Worm (Caenorhabditis elegans) whole organism, L2 larva: ENCODE results near the gene R02D5.3.

Source experiments
- R02D3.7 ChIP-seq: fragments of 150-350 bp; optimal IDR thresholded peaks from 2 replicates; lab custom pipeline; 2014; ENCODE audit warnings: missing biosample characterization, missing genetic modification characterization
- fos-1 ChIP-seq: fragments of 150-350 bp; optimal IDR thresholded peaks from 2 replicates; lab custom pipeline; 2014; ENCODE audit warnings: missing biosample characterization, missing genetic modification characterization
- nhr-6 ChIP-seq: fragments of 150-350 bp; optimal IDR thresholded peaks from 2 replicates; lab custom pipeline; 2014; ENCODE audit warnings: missing biosample characterization, missing genetic modification characterization
- sma-3 ChIP-seq: sonication (generic microtip); optimal IDR thresholded peaks from 2 replicates; lab custom pipeline; 2016; ENCODE audit warnings: missing genetic modification reagents, missing genetic modification characterization, missing compliant biosample characterization

ce11 chrV:14532374-14532773, 49.4 kb downstream of the R02D5.3 start:
- no peak for TF ChIP-seq fos-1 (tag; lab: Kevin White, UChicago)
- TF ChIP-seq sma-3, result no peak
- TF ChIP-seq nhr-6 (tag; lab: Kevin White, UChicago), result no peak
- TF ChIP-seq R02D3.7 (tag; lab: Kevin White, UChicago), result no peak
